Fruit fly (Drosophila melanogaster) S2 (cell line): Measurements from ENCODE around the gene Drak.

ENCODE experiments used
- CG8478 ChIP-seq: fragments of >200 bp; optimal IDR thresholded peaks from 2 replicates; lab custom pipeline; 2018
- CTCF ChIP-seq, 2 experiments: fragments of >200 bp; optimal IDR thresholded peaks; 2 replicates each; lab custom pipeline; 2018

dm6 chrX:11451027-11451572 is 41.8 kb upstream of the Drak start:
- TF ChIP-seq CG8478 (lab: Kevin White, UChicago) (no peak), CTCF (optimal IDR thresholded peaks at IDR 0.05; lab: Kevin White, UChicago) (no peak)
